Fruit fly (Drosophila melanogaster) whole organism, adult: ENCODE data around the gene Hsp22.

ENCODE experiments used
- CG11617 ChIP-seq: fragments of 200-800 bp; sonication (Bioruptor generic); optimal IDR thresholded peaks from 2 replicates; lab custom pipeline; 2017; ENCODE audit warnings: mild to moderate bottlenecking, missing biosample characterization, missing genetic modification reagents, missing genetic modification characterization
- CG12768 ChIP-seq: fragments of 200-800 bp; sonication (Bioruptor generic); optimal IDR thresholded peaks from 2 replicates; lab custom pipeline; 2017; ENCODE audit warnings: missing biosample characterization, missing genetic modification characterization, mild to moderate bottlenecking, moderate library complexity, missing genetic modification reagents
- CG14711 ChIP-seq: fragments of 200-800 bp; sonication (Bioruptor generic); optimal IDR thresholded peaks from 2 replicates; lab custom pipeline; 2018; ENCODE audit warnings: missing biosample characterization, mild to moderate bottlenecking, missing genetic modification characterization, moderate library complexity
- CG1620 ChIP-seq: fragments of 200-800 bp; sonication (Bioruptor generic); optimal IDR thresholded peaks from 2 replicates; lab custom pipeline; 2016; ENCODE audit warnings: missing biosample characterization, missing genetic modification characterization
- CG33017 ChIP-seq: fragments of 200-800 bp; sonication (Bioruptor generic); optimal IDR thresholded peaks from 2 replicates; lab custom pipeline; 2018; ENCODE audit warnings: missing biosample characterization, mild to moderate bottlenecking, missing genetic modification characterization, moderate library complexity
- CG5204 ChIP-seq: fragments of 200-800 bp; sonication (Bioruptor generic); optimal IDR thresholded peaks from 2 replicates; lab custom pipeline; 2016; ENCODE audit warnings: missing biosample characterization, missing genetic modification characterization
- CG7045 ChIP-seq: fragments of 200-800 bp; sonication (Bioruptor generic); optimal IDR thresholded peaks from 2 replicates; lab custom pipeline; 2017; ENCODE audit warnings: missing biosample characterization, mild to moderate bottlenecking, missing genetic modification characterization
- CG7101 ChIP-seq: fragments of 200-800 bp; sonication (Bioruptor generic); optimal IDR thresholded peaks from 2 replicates; lab custom pipeline; 2018; ENCODE audit warnings: missing biosample characterization, mild to moderate bottlenecking, missing genetic modification characterization, moderate library complexity
- Clk ChIP-seq: fragments of 200-800 bp; sonication (Bioruptor generic); optimal IDR thresholded peaks from 2 replicates; lab custom pipeline; 2017; ENCODE audit warnings: missing biosample characterization, missing genetic modification characterization
- Crg-1 ChIP-seq: fragments of 200-800 bp; sonication (Bioruptor generic); optimal IDR thresholded peaks from 2 replicates; lab custom pipeline; 2016; ENCODE audit warnings: missing biosample characterization, missing genetic modification characterization
- Hr96 ChIP-seq: fragments of 200-800 bp; sonication (Bioruptor generic); optimal IDR thresholded peaks from 2 replicates; lab custom pipeline; 2016; ENCODE audit warnings: missing biosample characterization, missing genetic modification characterization
- Mnt ChIP-seq: fragments of 200-800 bp; sonication (Bioruptor generic); optimal IDR thresholded peaks from 2 replicates; lab custom pipeline; 2016; ENCODE audit warnings: missing biosample characterization, mild to moderate bottlenecking, missing genetic modification characterization
- bab1 ChIP-seq: fragments of 200-800 bp; sonication (Bioruptor generic); optimal IDR thresholded peaks from 3 replicates; lab custom pipeline; 2019; ENCODE audit warnings: missing biosample characterization, mild to moderate bottlenecking, missing genetic modification characterization, moderate library complexity
- cic ChIP-seq: fragments of 200-800 bp; sonication (Bioruptor generic); optimal IDR thresholded peaks from 2 replicates; lab custom pipeline; 2017; ENCODE audit warnings: missing biosample characterization, mild to moderate bottlenecking, missing genetic modification characterization, moderate library complexity
- cnc ChIP-seq, 2 experiments: fragments of >200 bp; optimal IDR thresholded peaks; 2 replicates each; lab custom pipeline; 2017
- kay ChIP-seq: fragments of 200-800 bp; sonication (Bioruptor generic); peaks from one replicate; lab custom pipeline; 2016; ENCODE audit warnings: missing biosample characterization, missing genetic modification characterization, borderline replicate concordance
- ovo ChIP-seq: fragments of 200-800 bp; sonication (Bioruptor generic); optimal IDR thresholded peaks from 2 replicates; lab custom pipeline; 2016; ENCODE audit warnings: missing biosample characterization, missing genetic modification characterization
- pad ChIP-seq: fragments of 200-800 bp; sonication (Bioruptor generic); optimal IDR thresholded peaks from 3 replicates; lab custom pipeline; 2017; ENCODE audit warnings: missing biosample characterization, missing genetic modification characterization, mild to moderate bottlenecking, moderate library complexity, missing genetic modification reagents
- tj ChIP-seq: fragments of 200-800 bp; sonication (Bioruptor generic); optimal IDR thresholded peaks from 3 replicates; lab custom pipeline; 2017; ENCODE audit warnings: missing biosample characterization, mild to moderate bottlenecking, missing genetic modification characterization, moderate library complexity
- toe ChIP-seq: fragments of 200-800 bp; sonication (Bioruptor generic); optimal IDR thresholded peaks from 2 replicates; lab custom pipeline; 2016; ENCODE audit warnings: missing biosample characterization, missing genetic modification characterization

Hsp22 gene

dm6 chr3L:9391340-9391980, 18.7 kb downstream of the Hsp22 start:
- TF ChIP-seq CG12768 (GFP tag; lab: Kevin White, UChicago): peak; percentile 20
- no peak for TF ChIP-seq cnc (optimal IDR thresholded peaks at IDR 0.05; lab: Kevin White, UChicago)
- no peak for TF ChIP-seq CG1620 (GFP tag; lab: Kevin White, UChicago)
- TF ChIP-seq ovo (GFP tag; lab: Kevin White, UChicago): no peak
- peak; percentile 33 for TF ChIP-seq CG7045 (GFP tag; lab: Kevin White, UChicago)
- peak; percentile 34 for TF ChIP-seq tj
- TF ChIP-seq cic: peak; percentile 70
- TF ChIP-seq kay (GFP tag; lab: Kevin White, UChicago): peak; percentile 84
- no peak for TF ChIP-seq toe (GFP tag; lab: Kevin White, UChicago)

dm6 chr3L:9396038-9396437, 23.3 kb downstream of the Hsp22 start:
- TF ChIP-seq bab1: no peak
- TF ChIP-seq Crg-1 (GFP tag; lab: Kevin White, UChicago): no peak
- no peak for TF ChIP-seq toe (GFP tag; lab: Kevin White, UChicago)
- peak; percentile 36 for TF ChIP-seq pad
- no peak for TF ChIP-seq cnc (optimal IDR thresholded peaks at IDR 0.05; lab: Kevin White, UChicago)
- TF ChIP-seq CG1620 (GFP tag; lab: Kevin White, UChicago): no peak
- TF ChIP-seq tj: peak; percentile 91
- peak; percentile 49 for TF ChIP-seq CG12768 (GFP tag; lab: Kevin White, UChicago)
- no peak for TF ChIP-seq Clk (GFP tag; lab: Kevin White, UChicago)
- peak; percentile 94 for TF ChIP-seq ovo (GFP tag; lab: Kevin White, UChicago)
- TF ChIP-seq cic: peak; percentile 76
- no peak for TF ChIP-seq Hr96 (GFP tag; lab: Kevin White, UChicago)
- no peak for TF ChIP-seq CG5204 (GFP tag; lab: Kevin White, UChicago)
- TF ChIP-seq CG33017 (tag; lab: Kevin White, UChicago): no peak
- no peak for TF ChIP-seq CG11617 (GFP tag; lab: Kevin White, UChicago)
- TF ChIP-seq kay (GFP tag; lab: Kevin White, UChicago): peak; percentile 95
- TF ChIP-seq CG7045 (GFP tag; lab: Kevin White, UChicago): peak; percentile 9
- no peak for TF ChIP-seq CG7101 (tag; lab: Kevin White, UChicago)

- TF ChIP-seq Clk (GFP tag; lab: Kevin White, UChicago) (no peak), tj (peak; percentile 37)
Measured at dm6 chr3L:9396704-9397103, 24.0 kb downstream of the Hsp22 start.

- TF ChIP-seq cic (peak; percentile 92), Mnt (GFP tag; lab: Kevin White, UChicago) (peak; percentile 77), Crg-1 (GFP tag; lab: Kevin White, UChicago) (peak; percentile 86), pad (peak; percentile 74), CG33017 (tag; lab: Kevin White, UChicago) (peak; percentile 76), tj (no peak), kay (GFP tag; lab: Kevin White, UChicago) (peak; percentile 92), ovo (GFP tag; lab: Kevin White, UChicago) (peak; percentile 93), Clk (GFP tag; lab: Kevin White, UChicago) (peak; percentile 72), toe (GFP tag; lab: Kevin White, UChicago) (peak; percentile 36), CG14711 (tag; lab: Kevin White, UChicago) (peak; percentile 68), Hr96 (GFP tag; lab: Kevin White, UChicago) (no peak), CG1620 (GFP tag; lab: Kevin White, UChicago) (peak; percentile 69), CG12768 (GFP tag; lab: Kevin White, UChicago) (peak; percentile 94), CG5204 (GFP tag; lab: Kevin White, UChicago) (no peak), CG11617 (GFP tag; lab: Kevin White, UChicago) (peak; percentile 72), bab1 (peak; percentile 57), CG7045 (GFP tag; lab: Kevin White, UChicago) (peak; percentile 92), cnc (optimal IDR thresholded peaks at IDR 0.05; lab: Kevin White, UChicago) (no peak), CG7101 (tag; lab: Kevin White, UChicago) (peak; percentile 88)
Measured at dm6 chr3L:9397156-9397555, 24.4 kb downstream of the Hsp22 start.

dm6 chr3L:9398028-9398427, 25.3 kb downstream of the Hsp22 start:
- TF ChIP-seq CG5204 (GFP tag; lab: Kevin White, UChicago) (no peak), Mnt (GFP tag; lab: Kevin White, UChicago) (no peak), CG7045 (GFP tag; lab: Kevin White, UChicago) (no peak), pad (no peak), kay (GFP tag; lab: Kevin White, UChicago) (no peak), CG14711 (tag; lab: Kevin White, UChicago) (no peak), CG1620 (GFP tag; lab: Kevin White, UChicago) (no peak), CG33017 (tag; lab: Kevin White, UChicago) (no peak), cnc (optimal IDR thresholded peaks at IDR 0.05; lab: Kevin White, UChicago) (no peak), cic (no peak), bab1 (no peak), toe (GFP tag; lab: Kevin White, UChicago) (no peak), CG7101 (tag; lab: Kevin White, UChicago) (no peak), Clk (GFP tag; lab: Kevin White, UChicago) (no peak)

- TF ChIP-seq CG11617 (GFP tag; lab: Kevin White, UChicago) (no peak), CG12768 (GFP tag; lab: Kevin White, UChicago) (no peak), pad (no peak), CG7045 (GFP tag; lab: Kevin White, UChicago) (peak; percentile 45), CG14711 (tag; lab: Kevin White, UChicago) (no peak)
Measured at dm6 chr3L:9398435-9398981, 25.8 kb downstream of the Hsp22 start.
